Fruit fly (Drosophila melanogaster) whole organism, embryonic: ENCODE data around the gene Mgat4b.
A peak's percentile ranks its signal among the peaks of the same experiment; 100 is the strongest.

Experiments used
- Asciz ChIP-seq: fragments of 200-800 bp; sonication (Bioruptor generic); optimal IDR thresholded peaks from 2 replicates; lab custom pipeline; 2017; ENCODE audit warnings: missing biosample characterization, mild to moderate bottlenecking, missing genetic modification characterization, missing genetic modification reagents
- BEAF-32 ChIP-seq: fragments of 200-800 bp; sonication (Bioruptor generic); optimal IDR thresholded peaks from 3 replicates; lab custom pipeline; 2017; ENCODE audit warnings: missing biosample characterization, missing genetic modification characterization, mild to moderate bottlenecking, moderate library complexity, missing genetic modification reagents
- BtbVII ChIP-seq: fragments of 200-800 bp; sonication (Bioruptor generic); optimal IDR thresholded peaks from 3 replicates; lab custom pipeline; 2017; ENCODE audit warnings: missing biosample characterization, mild to moderate bottlenecking, missing genetic modification characterization
- C15 ChIP-seq: fragments of 200-800 bp; sonication (Bioruptor generic); IDR thresholded peaks from 3 replicates; pipeline ENCODE4 v1.3.6; 2022; ENCODE audit warnings: missing biosample characterization, missing genetic modification characterization
- CG1024 ChIP-seq: fragments of 200-800 bp; sonication (Bioruptor generic); IDR thresholded peaks from 2 replicates; pipeline ENCODE4 v1.3.6; 2022; ENCODE audit warnings: missing biosample characterization, missing genetic modification characterization
- CG10979 ChIP-seq: fragments of 200-800 bp; sonication (Bioruptor generic); optimal IDR thresholded peaks from 2 replicates; lab custom pipeline; 2018; ENCODE audit warnings: missing biosample characterization, mild to moderate bottlenecking, missing genetic modification characterization, moderate library complexity
- CG11398 ChIP-seq: fragments of 200-800 bp; sonication (Bioruptor generic); optimal IDR thresholded peaks from 2 replicates; lab custom pipeline; 2016; ENCODE audit warnings: missing biosample characterization, missing genetic modification characterization
- CG14014 ChIP-seq: fragments of 200-800 bp; sonication (Bioruptor generic); IDR thresholded peaks from 2 replicates; pipeline ENCODE4 v1.3.6; 2022; ENCODE audit warnings: missing biosample characterization, missing genetic modification characterization
- CG17385 ChIP-seq: fragments of 200-800 bp; sonication (Bioruptor generic); optimal IDR thresholded peaks from 3 replicates; lab custom pipeline; 2018; ENCODE audit warnings: missing biosample characterization, mild to moderate bottlenecking, missing genetic modification characterization
- CG17568 ChIP-seq: fragments of 200-800 bp; sonication (Bioruptor generic); optimal IDR thresholded peaks from 2 replicates; lab custom pipeline; 2018; ENCODE audit warnings: missing biosample characterization, mild to moderate bottlenecking, missing genetic modification characterization, moderate library complexity
- CG31365 ChIP-seq: fragments of 200-800 bp; sonication (Bioruptor generic); optimal IDR thresholded peaks from 2 replicates; lab custom pipeline; 2018; ENCODE audit warnings: missing biosample characterization, mild to moderate bottlenecking, missing genetic modification characterization
- CG4707 ChIP-seq: fragments of 200-800 bp; sonication (Bioruptor generic); optimal IDR thresholded peaks from 2 replicates; lab custom pipeline; 2018; ENCODE audit warnings: missing biosample characterization, mild to moderate bottlenecking, missing genetic modification characterization, moderate library complexity
- CG5245 ChIP-seq: fragments of 200-800 bp; sonication (Bioruptor generic); optimal IDR thresholded peaks from 3 replicates; lab custom pipeline; 2016; ENCODE audit warnings: missing biosample characterization, missing genetic modification characterization
- CG6791 ChIP-seq: fragments of 200-800 bp; sonication (Bioruptor generic); IDR thresholded peaks from 3 replicates; pipeline ENCODE4 v1.3.6; 2022; ENCODE audit warnings: missing biosample characterization, missing genetic modification characterization; ENCODE audit not compliant: partially characterized antibody
- CG6813 ChIP-seq: fragments of 200-800 bp; sonication (Bioruptor generic); optimal IDR thresholded peaks from 2 replicates; lab custom pipeline; 2017; ENCODE audit warnings: missing biosample characterization, missing genetic modification characterization, mild to moderate bottlenecking, moderate library complexity, missing genetic modification reagents
- CG7357 ChIP-seq: fragments of 200-800 bp; sonication (Bioruptor generic); IDR thresholded peaks from 3 replicates; pipeline ENCODE4 v1.3.6; 2022; ENCODE audit warnings: missing biosample characterization, missing genetic modification characterization
- CG7556 ChIP-seq: fragments of 200-800 bp; sonication (Bioruptor generic); optimal IDR thresholded peaks from 2 replicates; lab custom pipeline; 2017; ENCODE audit warnings: missing biosample characterization, mild to moderate bottlenecking, missing genetic modification characterization
- CG7745 ChIP-seq: fragments of 200-800 bp; sonication (Bioruptor generic); optimal IDR thresholded peaks from 2 replicates; lab custom pipeline; 2018; ENCODE audit warnings: missing biosample characterization, mild to moderate bottlenecking, missing genetic modification characterization, moderate library complexity
- CG8089 ChIP-seq: fragments of 200-800 bp; sonication (Bioruptor generic); optimal IDR thresholded peaks from 3 replicates; lab custom pipeline; 2016; ENCODE audit warnings: missing biosample characterization, missing genetic modification characterization
- CG8478 ChIP-seq: fragments of >200 bp; optimal IDR thresholded peaks from 2 replicates; lab custom pipeline; 2018
- CG9876 ChIP-seq: fragments of 200-800 bp; sonication (Bioruptor generic); optimal IDR thresholded peaks from 2 replicates; lab custom pipeline; 2016; ENCODE audit warnings: missing biosample characterization, missing genetic modification characterization
- E2f1 ChIP-seq: fragments of 200-800 bp; sonication (Bioruptor generic); IDR thresholded peaks from 2 replicates; pipeline ENCODE4 v1.3.6; 2022; ENCODE audit warnings: missing biosample characterization, missing genetic modification characterization
- E2f2 ChIP-seq: fragments of 200-800 bp; sonication (Bioruptor generic); IDR thresholded peaks from 2 replicates; pipeline ENCODE4 v1.3.6; 2022; ENCODE audit warnings: missing biosample characterization, missing genetic modification characterization
- MTF-1 ChIP-seq: fragments of 200-800 bp; sonication (Bioruptor generic); optimal IDR thresholded peaks from 2 replicates; lab custom pipeline; 2018; ENCODE audit warnings: missing biosample characterization, mild to moderate bottlenecking, missing genetic modification characterization, borderline replicate concordance
- Nf-YC ChIP-seq: fragments of 200-800 bp; optimal IDR thresholded peaks from 3 replicates; lab custom pipeline; 2019; ENCODE audit warnings: missing biosample characterization, mild to moderate bottlenecking, missing genetic modification characterization, moderate library complexity
- Optix ChIP-seq: fragments of 200-800 bp; sonication (Bioruptor generic); IDR thresholded peaks from 3 replicates; pipeline ENCODE4 v1.3.6; 2022; ENCODE audit warnings: missing biosample characterization, missing genetic modification characterization
- Six4 ChIP-seq: fragments of 200-800 bp; sonication (Bioruptor generic); optimal IDR thresholded peaks from 2 replicates; lab custom pipeline; 2016; ENCODE audit warnings: missing biosample characterization, missing genetic modification characterization
- al ChIP-seq: fragments of 200-800 bp; sonication (Bioruptor generic); IDR thresholded peaks from 2 replicates; pipeline ENCODE4 v1.3.6; 2022; ENCODE audit warnings: missing biosample characterization, missing genetic modification characterization
- chinmo ChIP-seq: fragments of 200-800 bp; sonication (Bioruptor generic); IDR thresholded peaks from 4 replicates; pipeline ENCODE4 v1.3.6; 2022; ENCODE audit warnings: missing biosample characterization, missing genetic modification characterization; ENCODE audit not compliant: partially characterized antibody
- crp ChIP-seq, 2 experiments: fragments of 200-800 bp; sonication (Bioruptor generic); optimal IDR thresholded peaks; 2 replicates in 1 of 2; 3 replicates in 1 of 2; lab custom pipeline; 2017; ENCODE audit warnings: missing biosample characterization in 2 of 2, missing genetic modification characterization in 2 of 2, mild to moderate bottlenecking in 1 of 2, moderate library complexity in 1 of 2
- fd96Cb ChIP-seq: fragments of 200-800 bp; sonication (Bioruptor generic); optimal IDR thresholded peaks from 2 replicates; lab custom pipeline; 2018; ENCODE audit warnings: missing biosample characterization, mild to moderate bottlenecking, missing genetic modification characterization, moderate library complexity
- grau ChIP-seq: fragments of 200-800 bp; optimal IDR thresholded peaks from 3 replicates; lab custom pipeline; 2019; ENCODE audit warnings: missing biosample characterization, mild to moderate bottlenecking, missing genetic modification characterization, moderate library complexity
- grn ChIP-seq: fragments of 200-800 bp; sonication (Bioruptor generic); optimal IDR thresholded peaks from 3 replicates; lab custom pipeline; 2017; ENCODE audit warnings: missing biosample characterization, missing genetic modification characterization
- ham ChIP-seq: fragments of 200-800 bp; sonication (Bioruptor generic); IDR thresholded peaks from 2 replicates; pipeline ENCODE4 v1.3.6; 2022; ENCODE audit warnings: missing biosample characterization, missing genetic modification characterization
- ind ChIP-seq: fragments of 200-800 bp; sonication (Bioruptor generic); optimal IDR thresholded peaks from 3 replicates; lab custom pipeline; 2016; ENCODE audit warnings: missing biosample characterization, missing genetic modification characterization
- ken ChIP-seq: fragments of 200-800 bp; sonication (Bioruptor generic); IDR thresholded peaks from 3 replicates; pipeline ENCODE4 v1.3.6; 2022; ENCODE audit warnings: missing biosample characterization, missing genetic modification characterization
- lab ChIP-seq: fragments of 200-800 bp; sonication (Bioruptor generic); optimal IDR thresholded peaks from 3 replicates; lab custom pipeline; 2017; ENCODE audit warnings: missing biosample characterization, missing genetic modification characterization, mild to moderate bottlenecking, moderate library complexity, missing genetic modification reagents
- lilli ChIP-seq: fragments of 200-800 bp; sonication (Bioruptor generic); optimal IDR thresholded peaks from 3 replicates; lab custom pipeline; 2016; ENCODE audit warnings: missing biosample characterization, missing genetic modification characterization
- maf-S ChIP-seq: fragments of 200-800 bp; sonication (Bioruptor generic); optimal IDR thresholded peaks from 2 replicates; lab custom pipeline; 2016; ENCODE audit warnings: missing biosample characterization, missing genetic modification characterization
- nau ChIP-seq: fragments of 200-800 bp; sonication (Bioruptor generic); optimal IDR thresholded peaks from 3 replicates; lab custom pipeline; 2017; ENCODE audit warnings: missing biosample characterization, mild to moderate bottlenecking, missing genetic modification characterization, missing genetic modification reagents
- nom ChIP-seq: fragments of 200-800 bp; sonication (Bioruptor generic); optimal IDR thresholded peaks from 2 replicates; lab custom pipeline; 2017; ENCODE audit warnings: missing biosample characterization, missing genetic modification characterization, mild to moderate bottlenecking, moderate library complexity, missing genetic modification reagents
- ro ChIP-seq: fragments of 200-800 bp; sonication (Bioruptor generic); IDR thresholded peaks from 2 replicates; pipeline ENCODE4 v1.3.6; 2022; ENCODE audit warnings: missing biosample characterization, missing genetic modification characterization
- tin ChIP-seq: fragments of 200-800 bp; sonication (Bioruptor generic); optimal IDR thresholded peaks from 3 replicates; lab custom pipeline; 2016; ENCODE audit warnings: missing biosample characterization, missing genetic modification characterization
- toy ChIP-seq: fragments of 200-800 bp; sonication (Bioruptor generic); IDR thresholded peaks from 2 replicates; pipeline ENCODE4 v1.3.6; 2022; ENCODE audit warnings: missing biosample characterization, missing genetic modification characterization
- tup ChIP-seq: fragments of 200-800 bp; sonication (Bioruptor generic); optimal IDR thresholded peaks from 2 replicates; lab custom pipeline; 2016; ENCODE audit warnings: missing biosample characterization, mild to moderate bottlenecking, missing genetic modification characterization, moderate library complexity
- vnd ChIP-seq: fragments of 200-800 bp; sonication (Bioruptor generic); IDR thresholded peaks from 3 replicates; pipeline ENCODE4 v1.3.6; 2022; ENCODE audit warnings: missing biosample characterization, missing genetic modification characterization; ENCODE audit not compliant: partially characterized antibody
- vvl ChIP-seq: fragments of 200-800 bp; sonication (Bioruptor generic); IDR thresholded peaks from 2 replicates; pipeline ENCODE4 v1.3.6; 2022; ENCODE audit warnings: missing biosample characterization, missing genetic modification characterization
- wek ChIP-seq: fragments of 200-800 bp; sonication (Bioruptor generic); optimal IDR thresholded peaks from 3 replicates; lab custom pipeline; 2018; ENCODE audit warnings: missing biosample characterization, mild to moderate bottlenecking, missing genetic modification characterization, moderate library complexity

Mgat4b gene

dm6 chr3L:14781082-14781862, 12.2 kb upstream of the Mgat4b start (continued):
- TF ChIP-seq nau (GFP tag; lab: Kevin White, UChicago) (peak; percentile 61), ham (GFP tag; lab: Robert Waterston, UW) (no peak), lilli (GFP tag; lab: Kevin White, UChicago) (peak; percentile 8), fd96Cb (peak; percentile 81), ind (GFP tag; lab: Kevin White, UChicago) (peak; percentile 51), CG4707 (peak; percentile 61), BEAF-32 (GFP tag; lab: Kevin White, UChicago) (peak; percentile 13), CG11398 (GFP tag; lab: Kevin White, UChicago) (peak; percentile 25), MTF-1 (GFP tag; lab: Kevin White, UChicago) (peak; percentile 55), BtbVII (peak; percentile 57), CG8478 (no peak), ken (GFP tag; lab: Robert Waterston, UW) (peak; percentile 52; the same call in 1 of the 3 replicates), tup (GFP tag; lab: Kevin White, UChicago) (no peak), CG17385 (GFP tag; lab: Kevin White, UChicago) (peak; percentile 72), grn (GFP tag; lab: Kevin White, UChicago) (no peak), CG14014 (GFP tag; lab: Robert Waterston, UW) (peak; percentile 52; the same call in 1 of the 2 replicates), wek (GFP tag; lab: Kevin White, UChicago) (peak; percentile 79), CG7745 (no peak), vvl (GFP tag; lab: Robert Waterston, UW) (peak; percentile 54), CG17568 (peak; percentile 64), chinmo (GFP tag; lab: Robert Waterston, UW) (peak; percentile 96), CG6791 (no peak), CG5245 (peak; percentile 32), CG1024 (no peak), Optix (no peak), CG10979 (tag; lab: Kevin White, UChicago) (peak; percentile 73), vnd (GFP tag; lab: Robert Waterston, UW) (no peak), al (GFP tag; lab: Robert Waterston, UW) (no peak; the same call in 1 of the 2 replicates), maf-S (GFP tag; lab: Kevin White, UChicago) (peak; percentile 28), toy (GFP tag; lab: Robert Waterston, UW) (no peak), Asciz (GFP tag; lab: Kevin White, UChicago) (peak; percentile 71), E2f1 (GFP tag; lab: Robert Waterston, UW) (peak; percentile 38; the same call in 1 of the 2 replicates), CG7556 (GFP tag; lab: Kevin White, UChicago) (peak; percentile 79), CG6813 (GFP tag; lab: Kevin White, UChicago) (peak; percentile 58), CG31365 (tag; lab: Kevin White, UChicago) (peak; percentile 61), Six4 (GFP tag; lab: Kevin White, UChicago) (peak; percentile 21), Nf-YC (tag; lab: Kevin White, UChicago) (peak; percentile 55), CG7357 (peak; percentile 45; the same call in 1 of the 3 replicates), ro (no peak), CG9876 (GFP tag; lab: Kevin White, UChicago) (peak; percentile 80), tin (peak; percentile 50), C15 (GFP tag; lab: Robert Waterston, UW) (no peak), crp (GFP tag; optimal IDR thresholded peaks at IDR 0.05; lab: Kevin White, UChicago) (peak in 1 of 2 experiments; percentile 67), E2f2 (GFP tag; lab: Robert Waterston, UW) (no peak; the same call in 1 of the 2 replicates), grau (tag; lab: Kevin White, UChicago) (peak; percentile 65), nom (GFP tag; lab: Kevin White, UChicago) (peak; percentile 96), CG8089 (GFP tag; lab: Kevin White, UChicago) (no peak), lab (GFP tag; lab: Kevin White, UChicago) (peak; percentile 64)
